Fruit fly (Drosophila melanogaster): ENCODE results near the gene Ugalt.

Gene Ugalt

dm6 chrX:2732127-2732526 is 28.5 kb upstream of the Ugalt start, which contains the start of the genes ttm50 and CG2712 (continued):
- TF ChIP-seq CG4328 (GFP tag; optimal IDR thresholded peaks at IDR 0.05), result peak; percentile 31
- no peak for TF ChIP-seq CG13894 (tag; optimal IDR thresholded peaks at IDR 0.05)
- peak; percentile 53; the same call in 1 of the 3 replicates for TF ChIP-seq Mrtf (GFP tag; IDR thresholded peaks at IDR 0.05)
- no peak for TF ChIP-seq Sox102F (GFP tag; optimal IDR thresholded peaks at IDR 0.05)
- peak; percentile 33; the same call in 1 of the 2 replicates for TF ChIP-seq E2f1 (GFP tag; IDR thresholded peaks at IDR 0.05)
- TF ChIP-seq CG11696 (GFP tag; IDR thresholded peaks at IDR 0.05), result no peak
- no peak for TF ChIP-seq CG10462 (GFP tag; optimal IDR thresholded peaks at IDR 0.05)
- TF ChIP-seq otp (GFP tag; IDR thresholded peaks at IDR 0.05), result 0 out of 3 replicates have a peak, but pooled peaks have one; percentile 34
- peak; percentile 68 for TF ChIP-seq Abd-B (GFP tag; optimal IDR thresholded peaks at IDR 0.05)
- no peak for TF ChIP-seq gsb-n (tag; optimal IDR thresholded peaks at IDR 0.05)
- TF ChIP-seq CG30431 (GFP tag; optimal IDR thresholded peaks at IDR 0.05), result no peak
- TF ChIP-seq CG31388 (GFP tag; optimal IDR thresholded peaks at IDR 0.05), result no peak
- peak; percentile 55 for TF ChIP-seq CG2116 (GFP tag; optimal IDR thresholded peaks at IDR 0.05)
- peak; percentile 73 for TF ChIP-seq CG30403 (GFP tag; optimal IDR thresholded peaks at IDR 0.05)
- TF ChIP-seq row (GFP tag; IDR thresholded peaks at IDR 0.05), result peak; percentile 93
- TF ChIP-seq B-H1 (GFP tag; IDR thresholded peaks at IDR 0.05), result no peak
- TF ChIP-seq Rx (GFP tag; IDR thresholded peaks at IDR 0.05), result 0 out of 2 replicates have a peak, but pooled peaks have one; percentile 20
- no peak for TF ChIP-seq Hr51 (GFP tag; optimal IDR thresholded peaks at IDR 0.05)
- no peak; the same call in 1 of the 2 replicates for TF ChIP-seq peb (GFP tag; IDR thresholded peaks at IDR 0.05)
- TF ChIP-seq CG5245 (GFP tag; optimal IDR thresholded peaks at IDR 0.05), result no peak
- TF ChIP-seq CG1233 (GFP tag; optimal IDR thresholded peaks at IDR 0.05), result no peak
- peak; percentile 22 for TF ChIP-seq CG10654 (GFP tag; optimal IDR thresholded peaks at IDR 0.05)
- no peak for TF ChIP-seq CG17802 (tag; optimal IDR thresholded peaks at IDR 0.05)
- no peak for TF ChIP-seq CG8388 (GFP tag; optimal IDR thresholded peaks at IDR 0.05)
- TF ChIP-seq emc (GFP tag; optimal IDR thresholded peaks at IDR 0.05), result no peak
- peak; percentile 30; the same call in 1 of the 4 replicates for TF ChIP-seq Gug (GFP tag; IDR thresholded peaks at IDR 0.05)
- TF ChIP-seq Hey (tag; optimal IDR thresholded peaks at IDR 0.05), result no peak
- peak; percentile 87 for TF ChIP-seq MBD-R2 (GFP tag; IDR thresholded peaks at IDR 0.05)
- TF ChIP-seq Trl (optimal IDR thresholded peaks at IDR 0.05), result no peak
- no peak for TF ChIP-seq Trl (GFP tag; optimal IDR thresholded peaks at IDR 0.05)
- TF ChIP-seq CG13424 (tag; optimal IDR thresholded peaks at IDR 0.05), result peak; percentile 73
- no peak for TF ChIP-seq lab (GFP tag; optimal IDR thresholded peaks at IDR 0.05)
- peak; percentile 64 for TF ChIP-seq slbo (GFP tag; IDR thresholded peaks at IDR 0.05)
- TF ChIP-seq so (GFP tag; IDR thresholded peaks at IDR 0.05), result no peak
- peak; percentile 25; the same call in 1 of the 2 replicates for TF ChIP-seq esg (GFP tag; conservative IDR thresholded peaks at IDR 0.05)
- TF ChIP-seq Opbp (GFP tag; IDR thresholded peaks at IDR 0.05; ENCODE audit: partially characterized antibody), result no peak
- peak; percentile 31 for TF ChIP-seq Sry-δ (GFP tag; optimal IDR thresholded peaks at IDR 0.05)

- TF ChIP-seq CG13287 (GFP tag; IDR thresholded peaks at IDR 0.05; ENCODE audit: partially characterized antibody), result peak; percentile 88
- TF ChIP-seq sens (GFP tag), result no peak
- TF ChIP-seq CG3995 (GFP tag; optimal IDR thresholded peaks at IDR 0.05), result peak; percentile 67
- no peak for TF ChIP-seq Sox102F (GFP tag; optimal IDR thresholded peaks at IDR 0.05)
- TF ChIP-seq Scr (GFP tag; IDR thresholded peaks at IDR 0.05; ENCODE audit: partially characterized antibody), result peak; percentile 82
- no peak for TF ChIP-seq CG12769 (tag; optimal IDR thresholded peaks at IDR 0.05)
- no peak for TF ChIP-seq eve (GFP tag; optimal IDR thresholded peaks at IDR 0.05)
- TF ChIP-seq CG13775 (GFP tag; optimal IDR thresholded peaks at IDR 0.05), result no peak
- no peak for TF ChIP-seq CG17912 (GFP tag; optimal IDR thresholded peaks at IDR 0.05)
- TF ChIP-seq CG9876 (GFP tag; optimal IDR thresholded peaks at IDR 0.05), result no peak
- TF ChIP-seq pfk (GFP tag; optimal IDR thresholded peaks at IDR 0.05), result no peak
- TF ChIP-seq Ravus (GFP tag; IDR thresholded peaks at IDR 0.05), result no peak
- TF ChIP-seq CG31441 (GFP tag; IDR thresholded peaks at IDR 0.05), result no peak
- TF ChIP-seq tna (GFP tag; IDR thresholded peaks at IDR 0.05; ENCODE audit: partially characterized antibody), result peak; percentile 62
- TF ChIP-seq CG10267 (tag; optimal IDR thresholded peaks at IDR 0.05), result peak; percentile 36
- TF ChIP-seq wor (GFP tag; IDR thresholded peaks at IDR 0.05), result no peak
- TF ChIP-seq Doc3 (GFP tag; IDR thresholded peaks at IDR 0.05; ENCODE audit: partially characterized antibody), result peak; percentile 79
Measured at dm6 chrX:2727506-2727905, 23.9 kb upstream of the Ugalt start, which contains the start of gene dwg. dwg (plus strand) TSS chrX:2727698.

All from whole organism, embryonic.